Worm (Caenorhabditis elegans) whole organism, mixed stage, embryonic: Measurements from ENCODE around the gene srh-245.

Experiments
- ceh-83 ChIP-seq: fragments of 200-800 bp; sonication (Bioruptor generic); optimal IDR thresholded peaks from 2 replicates; lab custom pipeline; 2018; ENCODE audit warnings: mild to moderate bottlenecking, missing genetic modification characterization, missing compliant biosample characterization
- ces-1 ChIP-seq: fragments of 150-350 bp; optimal IDR thresholded peaks from 2 replicates; lab custom pipeline; 2014; ENCODE audit warnings: missing biosample characterization, missing genetic modification reagents, missing genetic modification characterization
- nhr-237 ChIP-seq: fragments of 150-350 bp; optimal IDR thresholded peaks from 2 replicates; lab custom pipeline; 2014; ENCODE audit warnings: missing biosample characterization, missing genetic modification characterization

- TF ChIP-seq nhr-237 = no peak
- TF ChIP-seq ces-1 (GFP tag; lab: Kevin White, UChicago) = no peak
- TF ChIP-seq ceh-83 = no peak
Observed at ce11 chrV:694625-695024, 38.9 kb upstream of the srh-245 start, which contains the start of gene srj-53.
